Fruit fly (Drosophila melanogaster) whole organism, embryonic: ENCODE measurements around the gene SmydA-2.

Experiments
- CG12391 ChIP-seq: fragments of 200-800 bp; sonication (Bioruptor generic); optimal IDR thresholded peaks from 3 replicates; lab custom pipeline; 2018; ENCODE audit warnings: missing biosample characterization, mild to moderate bottlenecking, missing genetic modification characterization, moderate library complexity
- CG15011 ChIP-seq: fragments of 200-800 bp; sonication (Bioruptor generic); optimal IDR thresholded peaks from 3 replicates; lab custom pipeline; 2018; ENCODE audit warnings: missing biosample characterization, mild to moderate bottlenecking, missing genetic modification characterization
- Ets97D ChIP-seq: fragments of 200-800 bp; sonication (Bioruptor generic); optimal IDR thresholded peaks from 3 replicates; lab custom pipeline; 2016; ENCODE audit warnings: missing biosample characterization, missing genetic modification characterization
- Hr78 ChIP-seq, 2 experiments: fragments of 200-800 bp in 1 of 2; fragments of >200 bp in 1 of 2; sonication (Bioruptor generic) in 1 of 2; optimal IDR thresholded peaks; 2 replicates each; lab custom pipeline; 2017 to 2019; ENCODE audit warnings: missing biosample characterization in 2 of 2, missing genetic modification characterization in 2 of 2, mild to moderate bottlenecking in 1 of 2, moderate library complexity in 1 of 2
- Oaz ChIP-seq: fragments of 200-800 bp; sonication (Bioruptor generic); IDR thresholded peaks from 2 replicates; pipeline ENCODE4 v1.3.6; 2022; ENCODE audit warnings: missing biosample characterization, missing genetic modification characterization
- ara ChIP-seq: fragments of 200-800 bp; sonication (Bioruptor generic); IDR thresholded peaks from 2 replicates; pipeline ENCODE4 v1.3.6; 2022; ENCODE audit warnings: missing biosample characterization, missing genetic modification characterization
- nom ChIP-seq: fragments of 200-800 bp; sonication (Bioruptor generic); optimal IDR thresholded peaks from 2 replicates; lab custom pipeline; 2017; ENCODE audit warnings: missing biosample characterization, missing genetic modification characterization, mild to moderate bottlenecking, moderate library complexity, missing genetic modification reagents

DNA sequence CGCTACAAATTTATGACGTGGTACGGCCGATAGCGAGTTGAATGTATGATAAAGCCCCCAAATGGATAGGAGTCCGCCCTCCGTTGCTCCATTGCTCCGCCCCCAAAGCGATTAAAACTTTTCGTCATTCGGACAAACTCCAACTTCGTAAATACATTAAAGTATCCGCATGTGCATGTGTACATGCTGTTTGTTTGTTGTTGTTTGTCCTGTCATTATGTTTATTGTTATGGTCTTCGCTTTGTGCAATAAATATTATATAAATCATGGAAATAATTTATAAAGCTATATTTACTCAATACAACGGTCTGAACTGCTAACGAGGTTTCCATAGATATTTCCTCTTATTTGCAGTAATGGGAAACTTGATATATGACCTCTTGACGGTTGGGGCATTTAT is 34.0 kb upstream of the SmydA-2 start:
- TF ChIP-seq Oaz (GFP tag; lab: Robert Waterston, UW) (no peak), CG12391 (tag; lab: Kevin White, UChicago) (no peak), CG15011 (GFP tag; lab: Kevin White, UChicago) (no peak), ara (GFP tag; lab: Robert Waterston, UW) (no peak), Hr78 (GFP tag; optimal IDR thresholded peaks at IDR 0.05; lab: Kevin White, UChicago) (no peak), Ets97D (no peak), nom (no peak)
